Fruit fly (Drosophila melanogaster): Measurements from ENCODE around the gene CG13733.
A peak's percentile ranks its signal among the peaks of the same experiment; 100 is the strongest.

Gene CG13733

dm6 chr3L:17457695-17458242, 21.0 kb downstream of the CG13733 start (continued):
- TF ChIP-seq Sin3A (optimal IDR thresholded peaks at IDR 0.05) = no peak
- TF ChIP-seq CG17829 (tag; optimal IDR thresholded peaks at IDR 0.05) = peak; percentile 23
- no peak for TF ChIP-seq maf-S (GFP tag; optimal IDR thresholded peaks at IDR 0.05)
- TF ChIP-seq sens (GFP tag) = peak; percentile 76
- TF ChIP-seq prd (optimal IDR thresholded peaks at IDR 0.05) = no peak
- peak; percentile 29; the same call in 1 of the 3 replicates for TF ChIP-seq prd (GFP tag; IDR thresholded peaks at IDR 0.05)
- TF ChIP-seq CG8765 (GFP tag; IDR thresholded peaks at IDR 0.05) = no peak
- TF ChIP-seq vvl (GFP tag; IDR thresholded peaks at IDR 0.05) = 0 out of 2 replicates have a peak, but pooled peaks have one; percentile 16
- no peak for TF ChIP-seq pfk (GFP tag; optimal IDR thresholded peaks at IDR 0.05)
- TF ChIP-seq CG14860 (GFP tag; IDR thresholded peaks at IDR 0.05; ENCODE audit: partially characterized antibody) = no peak
- TF ChIP-seq CG33557 (GFP tag; optimal IDR thresholded peaks at IDR 0.05) = peak; percentile 9
- no peak for TF ChIP-seq ro (GFP tag; IDR thresholded peaks at IDR 0.05)
- no peak for TF ChIP-seq Elba2 (GFP tag; optimal IDR thresholded peaks at IDR 0.05)
- TF ChIP-seq CG18476 (GFP tag; optimal IDR thresholded peaks at IDR 0.05) = no peak
- no peak for TF ChIP-seq ranshi (GFP tag; IDR thresholded peaks at IDR 0.05)
- TF ChIP-seq CG18011 (GFP tag; optimal IDR thresholded peaks at IDR 0.05) = no peak
- no peak for TF ChIP-seq CG10462 (GFP tag; optimal IDR thresholded peaks at IDR 0.05)
- no peak for TF ChIP-seq CG30431 (GFP tag; optimal IDR thresholded peaks at IDR 0.05)
- peak; percentile 18 for TF ChIP-seq phol (tag; optimal IDR thresholded peaks at IDR 0.05)
- no peak for TF ChIP-seq az2 (GFP tag; optimal IDR thresholded peaks at IDR 0.05)
- TF ChIP-seq CG6272 (GFP tag; IDR thresholded peaks at IDR 0.05) = no peak
- TF ChIP-seq tap (tag; optimal IDR thresholded peaks at IDR 0.05) = peak; percentile 13
- no peak for TF ChIP-seq CG32532 (GFP tag; IDR thresholded peaks at IDR 0.05)
- peak; percentile 31 for TF ChIP-seq nmo (GFP tag; optimal IDR thresholded peaks at IDR 0.05)
- TF ChIP-seq CG9876 (GFP tag; optimal IDR thresholded peaks at IDR 0.05) = no peak
- no peak for TF ChIP-seq mam (GFP tag; optimal IDR thresholded peaks at IDR 0.05)
- no peak for TF ChIP-seq Dip3 (GFP tag; optimal IDR thresholded peaks at IDR 0.05)
- no peak for TF ChIP-seq Ada2b (GFP tag; IDR thresholded peaks at IDR 0.05)
- peak; percentile 17 for TF ChIP-seq trem (tag; optimal IDR thresholded peaks at IDR 0.05)
- no peak for TF ChIP-seq CG2129 (GFP tag; IDR thresholded peaks at IDR 0.05; ENCODE audit: partially characterized antibody)
- no peak for TF ChIP-seq NfI (GFP tag; optimal IDR thresholded peaks at IDR 0.05)
- peak; percentile 37 for TF ChIP-seq CG10209 (GFP tag; optimal IDR thresholded peaks at IDR 0.05)
- no peak for TF ChIP-seq p53 (GFP tag; optimal IDR thresholded peaks at IDR 0.05)
- TF ChIP-seq CG12659 (GFP tag; optimal IDR thresholded peaks at IDR 0.05) = peak; percentile 6
- TF ChIP-seq CG7963 (GFP tag; IDR thresholded peaks at IDR 0.05; ENCODE audit: partially characterized antibody) = no peak
- TF ChIP-seq knrl (GFP tag; IDR thresholded peaks at IDR 0.05; ENCODE audit: partially characterized antibody) = no peak
- no peak for TF ChIP-seq CG16779 (GFP tag; IDR thresholded peaks at IDR 0.05)
- no peak for TF ChIP-seq CG3163 (GFP tag; optimal IDR thresholded peaks at IDR 0.05)
- peak in 1 of 3 experiments; percentile 18 for TF ChIP-seq lola (GFP tag; optimal IDR thresholded peaks at IDR 0.05)
- TF ChIP-seq CG1024 (GFP tag; IDR thresholded peaks at IDR 0.05) = no peak
- TF ChIP-seq scrt (GFP tag; optimal IDR thresholded peaks at IDR 0.05) = no peak
- TF ChIP-seq tgo (GFP tag; IDR thresholded peaks at IDR 0.05) = no peak
- TF ChIP-seq CG9932 (GFP tag; IDR thresholded peaks at IDR 0.05) = no peak
- no peak for TF ChIP-seq CG11695 (GFP tag; IDR thresholded peaks at IDR 0.05)
- no peak for TF ChIP-seq dm (GFP tag; optimal IDR thresholded peaks at IDR 0.05)
- no peak for TF ChIP-seq twi (tag; optimal IDR thresholded peaks at IDR 0.05)
- no peak for TF ChIP-seq hb (GFP tag; IDR thresholded peaks at IDR 0.05; ENCODE audit: partially characterized antibody)
- TF ChIP-seq sisA (GFP tag; IDR thresholded peaks at IDR 0.05) = no peak
- peak; percentile 62; the same call in 1 of the 2 replicates for TF ChIP-seq Xrp1 (GFP tag; IDR thresholded peaks at IDR 0.05)
- peak; percentile 25 for TF ChIP-seq Ets65A (GFP tag)
- TF ChIP-seq CG13624 (GFP tag; optimal IDR thresholded peaks at IDR 0.05) = no peak
- no peak for TF ChIP-seq Max (GFP tag; optimal IDR thresholded peaks at IDR 0.05)
